Worm (Caenorhabditis elegans) whole organism, midembryonic: ENCODE data around the gene parn-2.

ENCODE experiments used
- T22C8.4 ChIP-seq: fragments of 200-800 bp; sonication (Bioruptor generic); IDR thresholded peaks from 2 replicates; pipeline ENCODE4 v1.3.6; 2022; ENCODE audit warnings: missing genetic modification characterization, missing compliant biosample characterization
- flt-1 ChIP-seq: fragments of 200-800 bp; sonication (Bioruptor generic); IDR thresholded peaks from 2 replicates; pipeline ENCODE4 v1.3.6; 2022; ENCODE audit warnings: missing genetic modification characterization, missing compliant biosample characterization
- klf-2 ChIP-seq: fragments of 200-800 bp; sonication (Bioruptor generic); conservative IDR thresholded peaks from 2 replicates; pipeline ENCODE4 v1.3.6; 2022; ENCODE audit warnings: missing genetic modification reagents, missing genetic modification characterization, missing compliant biosample characterization
- ztf-23 ChIP-seq: fragments of 200-800 bp; sonication (Bioruptor generic); IDR thresholded peaks from 2 replicates; pipeline ENCODE4 v1.3.6; 2022; ENCODE audit warnings: missing genetic modification reagents, missing genetic modification characterization, missing compliant biosample characterization
- ztf-29 ChIP-seq: fragments of 200-800 bp; sonication (Bioruptor generic); IDR thresholded peaks from 2 replicates; pipeline ENCODE4 v1.3.6; 2022; ENCODE audit warnings: missing genetic modification reagents, missing genetic modification characterization, missing compliant biosample characterization

DNA sequence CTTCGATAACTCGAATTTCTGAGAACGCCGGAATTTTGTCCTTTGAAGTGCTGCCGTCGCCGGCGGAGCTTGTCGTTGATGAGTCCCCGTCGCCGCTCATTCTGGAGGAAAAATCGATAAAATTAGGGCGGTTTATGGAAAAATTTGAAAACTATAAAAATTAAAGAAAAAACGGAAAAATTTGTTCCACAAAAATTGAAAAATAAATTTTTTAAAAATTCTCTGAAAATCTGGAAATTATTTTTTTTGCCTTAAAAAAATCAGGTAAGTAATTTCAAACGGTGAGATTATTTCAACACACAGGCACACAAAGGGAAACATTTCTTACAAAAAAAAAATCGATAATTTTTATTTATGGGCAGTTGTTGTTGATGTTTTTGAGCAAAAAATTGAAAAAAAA, at the start of gene parn-2:
- TF ChIP-seq T22C8.4 (GFP tag; lab: Robert Waterston, UW): no peak
- TF ChIP-seq ztf-23: no peak
- TF ChIP-seq flt-1 (GFP tag; lab: Robert Waterston, UW): no peak
- no peak for TF ChIP-seq ztf-29
- TF ChIP-seq klf-2 (GFP tag; lab: Robert Waterston, UW): no peak
